Worm (Caenorhabditis elegans) whole organism, mixed stage, embryonic: ENCODE results near the gene ufd-1.

Experiments
- blmp-1 ChIP-seq: fragments of 150-350 bp; optimal IDR thresholded peaks from 2 replicates; lab custom pipeline; 2014; ENCODE audit warnings: missing biosample characterization, missing genetic modification characterization
- ces-1 ChIP-seq: fragments of 150-350 bp; optimal IDR thresholded peaks from 2 replicates; lab custom pipeline; 2014; ENCODE audit warnings: missing biosample characterization, missing genetic modification reagents, missing genetic modification characterization
- elt-1 ChIP-seq: sonication (generic microtip); optimal IDR thresholded peaks from 2 replicates; lab custom pipeline; 2017; ENCODE audit warnings: missing genetic modification characterization, mild to moderate bottlenecking, missing compliant biosample characterization, antibody characterized with exemption, moderate library complexity, borderline replicate concordance; ENCODE audit not compliant: insufficient read depth
- elt-3 ChIP-seq: fragments of 150-350 bp; optimal IDR thresholded peaks from 2 replicates; lab custom pipeline; 2014; ENCODE audit warnings: missing biosample characterization, missing genetic modification characterization
- lin-13 ChIP-seq: fragments of 150-350 bp; optimal IDR thresholded peaks from 2 replicates; lab custom pipeline; 2014; ENCODE audit warnings: missing biosample characterization, missing genetic modification characterization
- mab-5 ChIP-seq: fragments of 150-350 bp; optimal IDR thresholded peaks from 2 replicates; lab custom pipeline; 2014; ENCODE audit warnings: missing biosample characterization, missing genetic modification characterization
- nhr-237 ChIP-seq: fragments of 150-350 bp; optimal IDR thresholded peaks from 2 replicates; lab custom pipeline; 2014; ENCODE audit warnings: missing biosample characterization, missing genetic modification characterization
- nhr-76 ChIP-seq: sonication (generic microtip); optimal IDR thresholded peaks from 2 replicates; lab custom pipeline; 2017; ENCODE audit warnings: missing biosample characterization, missing genetic modification characterization
- snpc-4 ChIP-seq: fragments of 150-350 bp; optimal IDR thresholded peaks from 2 replicates; lab custom pipeline; 2014; ENCODE audit warnings: missing biosample characterization, missing genetic modification characterization
- unc-39 ChIP-seq: fragments of 150-350 bp; optimal IDR thresholded peaks from 2 replicates; lab custom pipeline; 2014; ENCODE audit warnings: missing biosample characterization, missing genetic modification characterization
- unc-62 ChIP-seq: fragments of 150-350 bp; optimal IDR thresholded peaks from 2 replicates; lab custom pipeline; 2014; ENCODE audit warnings: missing biosample characterization, missing genetic modification reagents, missing genetic modification characterization
- ztf-11 ChIP-seq: fragments of 150-350 bp; optimal IDR thresholded peaks from 2 replicates; lab custom pipeline; 2014; ENCODE audit warnings: missing biosample characterization, missing genetic modification characterization

DNA sequence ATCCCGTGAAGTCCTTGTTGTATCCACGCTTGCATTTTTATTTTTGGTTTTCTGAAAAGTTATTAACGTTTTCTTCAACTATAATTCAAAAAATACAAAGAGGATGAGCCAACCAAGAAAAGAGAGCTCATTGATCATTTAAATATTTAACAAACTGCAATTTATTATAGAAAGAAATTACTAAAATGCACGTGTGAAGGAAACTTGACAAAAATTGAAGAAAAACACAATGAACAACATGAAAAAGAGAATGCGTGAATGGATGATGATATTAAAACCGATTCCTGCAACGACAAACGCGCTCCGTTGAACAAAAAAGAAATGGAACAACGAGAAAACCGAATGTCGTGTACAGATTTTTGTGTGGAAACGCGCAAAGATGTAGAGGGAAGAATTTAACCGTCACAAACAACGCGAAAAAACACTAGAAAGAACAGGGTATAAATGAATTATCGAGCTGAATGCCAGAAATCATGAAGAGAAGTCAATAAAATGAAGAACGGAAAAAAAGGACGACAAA, at the start of gene ufd-1:
- TF ChIP-seq nhr-237 (tag; lab: Kevin White, UChicago) (no peak), unc-39 (tag; lab: Kevin White, UChicago) (no peak), ztf-11 (tag; lab: Kevin White, UChicago) (no peak), snpc-4 (tag; lab: Kevin White, UChicago) (no peak), ces-1 (GFP tag; lab: Kevin White, UChicago) (no peak), lin-13 (tag; lab: Kevin White, UChicago) (no peak), elt-3 (tag; lab: Kevin White, UChicago) (no peak), nhr-76 (no peak), mab-5 (no peak), unc-62 (GFP tag; lab: Kevin White, UChicago) (no peak), elt-1 (no peak), blmp-1 (tag; lab: Kevin White, UChicago) (no peak)
